Worm (Caenorhabditis elegans) whole organism, young adult: ENCODE data around the gene Y41D4A.7.

ENCODE experiments used
- F57A8.1 ChIP-seq: fragments of 200-800 bp; sonication (Bioruptor generic); optimal IDR thresholded peaks from 2 replicates; lab custom pipeline; 2018; ENCODE audit warnings: mild to moderate bottlenecking, missing genetic modification characterization, moderate library complexity, missing compliant biosample characterization
- Y56A3A.18 ChIP-seq: fragments of 200-800 bp; sonication (Bioruptor generic); IDR thresholded peaks from 2 replicates; pipeline ENCODE4 v1.3.6; 2022; ENCODE audit warnings: missing genetic modification reagents, missing genetic modification characterization, missing compliant biosample characterization
- Y95B8A.8 ChIP-seq: fragments of 200-800 bp; sonication (Bioruptor generic); IDR thresholded peaks from 2 replicates; pipeline ENCODE4 v1.3.6; 2022; ENCODE audit warnings: missing genetic modification reagents, missing genetic modification characterization, missing compliant biosample characterization
- ama-1 ChIP-seq, 3 experiments: fragments of 150-350 bp in 1 of 3; sonication (generic microtip) in 2 of 3; optimal IDR thresholded peaks; 2 replicates each; lab custom pipeline; 2014 to 2018; ENCODE audit warnings: missing biosample characterization in 2 of 3, missing genetic modification characterization in 2 of 3, missing genetic modification reagents in 2 of 3
- bed-2 ChIP-seq: fragments of 200-800 bp; sonication (Bioruptor generic); IDR thresholded peaks from 2 replicates; pipeline ENCODE4 v1.3.6; 2022; ENCODE audit warnings: missing genetic modification reagents, missing genetic modification characterization, missing compliant biosample characterization
- lag-1 ChIP-seq: fragments of 200-800 bp; sonication (Bioruptor generic); IDR thresholded peaks from 2 replicates; pipeline ENCODE4 v1.3.6; 2022; ENCODE audit warnings: missing genetic modification reagents, missing genetic modification characterization, missing compliant biosample characterization
- lsl-1 ChIP-seq: fragments of 200-800 bp; sonication (Bioruptor generic); optimal IDR thresholded peaks from 2 replicates; lab custom pipeline; 2018; ENCODE audit warnings: mild to moderate bottlenecking, missing genetic modification characterization, moderate library complexity, missing compliant biosample characterization
- nhr-120 ChIP-seq: fragments of 200-800 bp; sonication (Bioruptor generic); IDR thresholded peaks from 2 replicates; pipeline ENCODE4 v1.3.6; 2022; ENCODE audit warnings: missing genetic modification characterization, missing compliant biosample characterization
- sptf-2 ChIP-seq: fragments of 200-800 bp; sonication (Bioruptor generic); optimal IDR thresholded peaks from 2 replicates; lab custom pipeline; 2018; ENCODE audit warnings: mild to moderate bottlenecking, missing genetic modification characterization, missing compliant biosample characterization
- unc-62 ChIP-seq: fragments of 150-350 bp; optimal IDR thresholded peaks from 2 replicates; lab custom pipeline; 2014; ENCODE audit warnings: missing biosample characterization, missing genetic modification reagents, missing genetic modification characterization
- ztf-26 ChIP-seq: sonication (generic microtip); optimal IDR thresholded peaks from 2 replicates; lab custom pipeline; 2017; ENCODE audit warnings: missing genetic modification characterization, missing compliant biosample characterization
- ztf-28 ChIP-seq: fragments of 200-800 bp; sonication (Bioruptor generic); IDR thresholded peaks from 2 replicates; pipeline ENCODE4 v1.3.6; 2022; ENCODE audit warnings: missing genetic modification reagents, missing genetic modification characterization, missing compliant biosample characterization

ce11 chrIV:1768288-1768687 is 6.9 kb upstream of the Y41D4A.7 start, which contains the start of gene col-108:
- TF ChIP-seq ztf-28 (no peak), nhr-120 (GFP tag; lab: Robert Waterston, UW) (no peak), lag-1 (GFP tag; lab: Robert Waterston, UW) (no peak), Y95B8A.8 (GFP tag; lab: Robert Waterston, UW) (no peak), lsl-1 (GFP tag; lab: Kevin White, UChicago) (no peak), Y56A3A.18 (GFP tag; lab: Robert Waterston, UW) (no peak), F57A8.1 (no peak), ama-1 (optimal IDR thresholded peaks at IDR 0.05; lab: Kevin White, UChicago) (no peak), ama-1 (GFP tag; optimal IDR thresholded peaks at IDR 0.05; lab: Kevin White, UChicago) (no peak), ztf-26 (no peak), bed-2 (GFP tag; lab: Robert Waterston, UW) (no peak), sptf-2 (GFP tag; lab: Kevin White, UChicago) (no peak), unc-62 (GFP tag; lab: Kevin White, UChicago) (no peak)
